Worm (Caenorhabditis elegans): Measurements from ENCODE around the gene Y32F6A.5.
A peak's percentile ranks its signal among the peaks of the same experiment; 100 is the strongest.

Gene Y32F6A.5

ce11 chrV:10484640-10485039 is 31.2 kb upstream of the Y32F6A.5 start, which contains the start of gene Y32F6B.1:
TSS of gene Y32F6B.1 (minus strand) at chrV:10484740.
- TF ChIP-seq daf-16 (GFP tag; optimal IDR thresholded peaks at IDR 0.05) = no peak
- peak; percentile 31 for TF ChIP-seq daf-16 (tag; optimal IDR thresholded peaks at IDR 0.05)
- no peak for TF ChIP-seq saeg-2 (GFP tag; IDR thresholded peaks at IDR 0.05)

- TF ChIP-seq lin-13 (GFP tag; optimal IDR thresholded peaks at IDR 0.05) (no peak), unc-62 (GFP tag; optimal IDR thresholded peaks at IDR 0.05 in 1 of 2) (no peak), unc-62 (tag; optimal IDR thresholded peaks at IDR 0.05) (no peak), ztf-7 (tag; optimal IDR thresholded peaks at IDR 0.05) (no peak), madf-9 (GFP tag; conservative IDR thresholded peaks at IDR 0.05) (no peak), skn-1 (tag; optimal IDR thresholded peaks at IDR 0.05) (no peak), dmd-6 (GFP tag; IDR thresholded peaks at IDR 0.05) (peak; percentile 93), duxl-1 (tag; optimal IDR thresholded peaks at IDR 0.05; ENCODE audit: poor library complexity) (no peak), F10B5.3 (tag; optimal IDR thresholded peaks at IDR 0.05) (no peak), ZK546.5 (tag; optimal IDR thresholded peaks at IDR 0.05) (no peak), ztf-11 (tag; optimal IDR thresholded peaks at IDR 0.05) (no peak), zip-11 (GFP tag; IDR thresholded peaks at IDR 0.05) (no peak), Y75B8A.6 (GFP tag; IDR thresholded peaks at IDR 0.05) (no peak), pqm-1 (tag; optimal IDR thresholded peaks at IDR 0.05) (peak; percentile 91), egl-43 (GFP tag; IDR thresholded peaks at IDR 0.05) (no peak), dmd-8 (GFP tag; IDR thresholded peaks at IDR 0.05) (no peak), ceh-28 (tag; optimal IDR thresholded peaks at IDR 0.05) (no peak), ces-1 (GFP tag; optimal IDR thresholded peaks at IDR 0.05) (no peak), daf-16 (GFP tag; optimal IDR thresholded peaks at IDR 0.05) (no peak), daf-16 (tag; optimal IDR thresholded peaks at IDR 0.05) (peak; percentile 73), fos-1 (tag; optimal IDR thresholded peaks at IDR 0.05) (no peak), ceh-32 (tag; optimal IDR thresholded peaks at IDR 0.05; ENCODE audit: poor library complexity) (no peak), nhr-102 (tag; optimal IDR thresholded peaks at IDR 0.05) (peak; percentile 19), R02D3.7 (tag; optimal IDR thresholded peaks at IDR 0.05) (no peak), rbr-2 (tag; optimal IDR thresholded peaks at IDR 0.05) (no peak), spr-3 (GFP tag; optimal IDR thresholded peaks at IDR 0.05) (no peak), F44E2.7 (GFP tag; IDR thresholded peaks at IDR 0.05) (no peak), ceh-62 (tag; optimal IDR thresholded peaks at IDR 0.05) (no peak), unc-130 (GFP tag; optimal IDR thresholded peaks at IDR 0.05) (no peak), set-16 (GFP tag; IDR thresholded peaks at IDR 0.05) (no peak), T20F7.1 (GFP tag; optimal IDR thresholded peaks at IDR 0.05) (no peak), snpc-1.2 (GFP tag; IDR thresholded peaks at IDR 0.05) (no peak), gei-8 (GFP tag; optimal IDR thresholded peaks at IDR 0.05) (no peak), hlh-11 (tag; optimal IDR thresholded peaks at IDR 0.05) (peak; percentile 53), F37D6.2 (tag; optimal IDR thresholded peaks at IDR 0.05) (no peak), D1046.2 (GFP tag; IDR thresholded peaks at IDR 0.05) (no peak), zip-2 (tag; optimal IDR thresholded peaks at IDR 0.05) (no peak), nhr-77 (tag; optimal IDR thresholded peaks at IDR 0.05) (peak; percentile 40), lin-1 (GFP tag; IDR thresholded peaks at IDR 0.05) (no peak), nhr-111 (GFP tag; optimal IDR thresholded peaks at IDR 0.05) (no peak), ama-1 (optimal IDR thresholded peaks at IDR 0.05) (no peak), cey-2 (tag; optimal IDR thresholded peaks at IDR 0.05; ENCODE audit: borderline replicate concordance, insufficient read depth) (no peak), hif-1 (tag; optimal IDR thresholded peaks at IDR 0.05) (no peak), Y105C5A.15 (GFP tag; IDR thresholded peaks at IDR 0.05) (no peak), nhr-11 (tag; optimal IDR thresholded peaks at IDR 0.05) (no peak), nhr-41 (GFP tag; IDR thresholded peaks at IDR 0.05) (no peak), daf-12 (tag; optimal IDR thresholded peaks at IDR 0.05) (no peak), tag-97 (GFP tag; IDR thresholded peaks at IDR 0.05) (no peak), dve-1 (tag; optimal IDR thresholded peaks at IDR 0.05; ENCODE audit: insufficient read depth) (peak; percentile 55), vab-7 (GFP tag; IDR thresholded peaks at IDR 0.05) (no peak)
These were observed 30.6 kb upstream of the Y32F6A.5 start for ce11 chrV:10483995-10484394.
